Worm (Caenorhabditis elegans) whole organism, dauer: ENCODE results near the gene C07E3.3.

Experiments used
- unc-62 ChIP-seq: sonication (generic microtip); optimal IDR thresholded peaks from 2 replicates; lab custom pipeline; 2017; ENCODE audit warnings: missing biosample characterization, missing genetic modification reagents, missing genetic modification characterization

C07E3.3 gene

DNA sequence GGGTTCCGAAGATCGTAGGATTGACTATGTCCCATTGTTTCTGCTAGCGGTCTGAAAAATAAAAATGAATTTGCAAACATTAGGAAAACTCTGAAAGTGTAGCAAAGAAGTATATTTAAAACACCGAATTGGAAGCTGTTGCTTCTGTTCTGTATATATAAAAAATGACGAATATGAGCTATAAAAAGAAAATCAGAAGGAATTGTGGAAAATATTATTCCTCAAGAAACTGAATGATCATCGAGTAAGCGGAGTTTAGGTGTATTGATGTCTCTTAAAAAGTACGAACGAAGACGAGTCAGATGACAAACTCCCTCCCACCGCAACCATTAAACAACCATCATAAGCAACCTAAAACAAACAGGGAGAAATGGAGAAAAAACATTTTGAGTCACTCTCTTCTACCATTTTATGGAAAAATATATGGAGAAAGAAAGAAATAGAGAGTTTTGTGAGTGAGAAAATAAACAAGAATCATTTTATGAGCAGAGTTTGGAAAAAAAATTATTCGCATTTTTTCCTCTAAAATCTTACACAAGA is at the start of gene C07E3.3:
TSS of gene C07E3.3 (minus strand) at position 51 of the 540 bp plus-strand sequence.
- no peak for TF ChIP-seq unc-62 (GFP tag; lab: Kevin White, UChicago)

DNA sequence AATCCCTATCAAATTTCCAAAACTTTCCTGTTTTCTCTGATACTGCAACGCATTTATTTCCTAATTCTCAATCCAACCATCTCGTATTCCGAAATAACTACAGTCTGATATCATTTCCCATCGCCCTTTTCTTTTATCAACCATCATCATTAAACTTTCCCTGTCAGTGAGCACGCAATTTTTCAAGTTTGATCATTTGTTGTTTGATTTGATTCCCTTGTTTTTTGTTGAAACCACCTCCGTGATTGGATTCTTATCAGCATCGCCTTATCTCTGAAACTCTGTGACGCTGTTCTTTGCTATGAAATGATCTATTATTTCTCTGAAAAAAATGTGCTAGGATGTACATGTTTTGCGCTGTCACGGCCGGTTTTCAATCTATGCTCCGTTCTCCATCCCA is 45.7 kb upstream of the C07E3.3 start:
- TF ChIP-seq unc-62 (GFP tag; lab: Kevin White, UChicago) = no peak

DNA sequence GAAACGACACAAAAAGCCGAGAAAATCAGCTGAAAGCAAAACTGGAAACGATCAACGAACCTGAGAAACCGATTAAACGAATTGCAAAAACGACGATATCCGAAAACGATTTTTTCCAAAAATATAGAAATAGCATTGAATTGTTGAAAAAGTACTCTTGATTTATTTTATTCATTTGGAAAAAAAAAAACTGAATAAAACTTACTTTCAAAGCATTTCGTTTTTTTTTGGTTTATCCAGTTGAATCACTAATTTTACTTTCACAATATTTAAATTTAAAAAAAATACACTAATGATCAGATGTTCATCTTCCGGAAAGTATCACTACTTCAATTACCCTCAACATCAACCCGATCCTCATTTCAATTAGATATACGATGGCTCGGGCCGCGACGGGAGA is 39.3 kb upstream of the C07E3.3 start, which contains the start of gene T09F3.5:
TSS of gene T09F3.5 (plus strand) at position 301 of the 400 bp plus-strand sequence.
- TF ChIP-seq unc-62 (GFP tag; lab: Kevin White, UChicago) = no peak

DNA sequence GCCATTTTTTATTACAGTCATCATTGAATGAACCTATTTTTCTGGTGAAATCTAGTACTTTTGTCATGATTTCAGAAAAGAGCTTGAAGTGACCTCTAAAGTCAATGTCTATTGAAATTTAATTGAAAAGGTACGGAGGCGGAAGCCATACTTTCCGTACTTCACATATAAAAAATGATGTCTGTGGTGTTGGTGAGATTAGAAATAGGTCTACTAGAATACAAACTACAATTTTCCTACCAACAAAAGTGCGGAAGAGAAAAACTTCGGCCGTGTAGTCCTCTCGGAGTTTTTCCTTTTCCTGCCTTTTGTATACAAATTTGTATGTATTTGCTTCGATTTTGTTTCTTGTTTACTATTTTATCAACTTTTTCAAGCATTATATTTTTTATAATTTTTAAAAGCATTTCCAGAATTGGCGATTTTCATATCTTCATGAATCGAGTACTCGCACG is 38.0 kb upstream of the C07E3.3 start, which contains the start of gene T09F3.4:
TSS of gene T09F3.4 (plus strand) at position 405 of the 455 bp plus-strand sequence.
- TF ChIP-seq unc-62 (GFP tag; lab: Kevin White, UChicago) = no peak

DNA sequence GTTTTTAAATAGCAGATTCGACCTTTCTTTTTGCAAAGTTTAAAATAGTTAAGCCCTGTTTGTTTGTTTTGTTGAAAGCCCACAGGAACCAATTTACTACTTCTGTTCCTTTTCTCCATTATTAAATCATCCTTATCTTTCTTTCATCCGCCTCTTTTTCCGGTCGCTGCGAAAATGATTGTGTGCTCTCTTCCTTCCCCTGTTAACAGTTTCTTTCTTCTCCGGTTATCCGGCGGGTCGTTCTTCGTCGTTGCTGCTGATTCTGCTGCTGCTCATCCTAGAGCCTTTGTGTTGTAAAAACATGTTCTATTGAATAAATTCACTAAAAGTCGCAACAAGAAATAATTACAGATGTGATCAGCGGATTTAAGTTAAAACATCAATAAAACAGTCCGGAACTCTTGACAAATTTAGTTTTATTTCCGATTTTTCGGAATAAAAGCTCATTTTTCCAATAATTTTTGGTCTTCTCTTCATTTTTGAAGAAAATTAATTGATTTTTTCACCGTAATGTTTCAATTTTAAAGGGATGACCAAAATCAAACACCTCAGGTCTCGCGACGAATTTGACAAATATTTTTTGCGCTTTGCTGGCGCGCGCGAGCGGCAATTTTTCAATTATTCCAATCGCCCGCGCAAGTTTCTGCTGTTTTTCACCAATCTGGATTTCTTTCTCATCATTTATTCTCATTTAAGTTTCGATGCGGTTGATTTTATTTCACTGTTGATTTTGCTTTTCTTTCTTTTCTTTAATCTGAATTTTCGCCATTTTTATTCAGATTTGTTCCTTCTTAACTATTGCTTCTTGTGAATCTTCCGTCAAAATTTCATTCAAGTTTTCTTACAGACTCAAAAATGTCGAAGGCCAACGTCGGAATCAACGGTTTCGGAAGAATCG is 36.2 kb upstream of the C07E3.3 start, which contains the start of gene gpd-1:
TSS of gene gpd-1 (plus strand) at position 848 of the 898 bp plus-strand sequence.
- TF ChIP-seq unc-62 (GFP tag; lab: Kevin White, UChicago) = no peak

DNA sequence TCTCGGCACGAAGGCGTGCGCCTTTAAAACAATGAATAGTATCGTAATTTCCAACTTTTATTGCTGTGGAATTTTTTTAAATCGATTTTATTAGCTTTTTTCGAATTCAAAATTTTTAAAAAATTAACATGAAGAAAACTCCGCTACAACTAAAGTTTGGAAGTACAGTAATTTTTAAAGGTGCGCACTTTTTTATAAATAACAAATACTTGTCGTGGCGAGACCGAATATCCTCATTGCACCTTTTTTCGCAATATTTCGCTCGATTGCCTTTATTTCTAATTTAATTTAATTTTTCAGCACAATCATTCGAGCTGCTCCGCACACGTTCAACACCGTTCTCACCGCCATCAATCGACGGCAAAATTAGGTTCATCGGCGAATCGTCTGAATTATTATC is 33.5 kb upstream of the C07E3.3 start, which contains the start of the genes T09F3.2 and T09F3.7:
TSS of gene T09F3.2 (plus strand) at position 301 of the 400 bp plus-strand sequence.
TSS of gene T09F3.7 (plus strand) at position 315 of the 400 bp plus-strand sequence.
- no peak for TF ChIP-seq unc-62 (GFP tag; lab: Kevin White, UChicago)

DNA sequence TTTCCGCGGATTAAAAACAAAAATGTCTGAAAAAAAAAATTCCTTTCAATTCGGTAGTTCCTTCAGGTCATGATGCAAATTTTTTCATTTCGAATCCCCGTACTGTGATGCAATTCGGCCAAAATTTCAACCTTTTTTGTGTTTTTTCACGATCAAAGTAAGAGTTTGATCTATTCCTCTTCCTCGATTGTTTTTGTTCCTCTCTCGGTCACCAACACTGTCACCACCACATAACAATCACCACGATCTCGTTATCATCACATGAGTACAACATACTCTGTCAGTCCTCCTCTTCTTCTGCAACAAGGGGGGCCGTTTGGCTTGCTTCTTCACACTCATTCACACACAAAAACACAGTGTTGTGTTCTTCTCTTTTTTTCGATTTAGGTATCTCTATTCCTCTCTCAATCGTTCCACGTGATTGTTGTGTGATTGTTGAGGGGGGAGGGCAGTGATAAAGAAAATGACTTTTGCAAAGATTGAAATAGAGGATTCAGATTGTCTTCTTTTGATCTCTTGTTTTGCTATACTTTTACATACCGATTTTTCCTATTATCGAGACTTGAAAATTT is 33.0 kb upstream of the C07E3.3 start:
- no peak for TF ChIP-seq unc-62 (GFP tag; lab: Kevin White, UChicago)

DNA sequence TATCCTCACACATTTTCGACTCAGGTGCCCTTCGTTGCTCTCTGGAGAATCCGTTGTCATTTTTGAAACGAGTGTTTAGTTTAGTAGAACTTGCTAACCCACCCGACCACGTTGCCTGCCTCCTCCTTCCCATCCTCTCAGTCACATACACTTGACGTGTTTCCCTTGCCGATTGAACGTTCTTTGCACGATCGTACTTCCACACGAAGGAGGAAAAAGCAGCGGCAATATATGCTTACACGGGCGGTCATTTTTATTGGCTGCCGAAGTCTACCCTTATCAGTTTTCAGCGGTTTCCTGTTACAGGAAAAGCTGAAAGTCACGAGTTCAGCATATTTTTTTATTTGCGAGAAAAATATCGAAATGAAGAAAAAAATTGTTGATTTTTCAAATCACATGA is 32.5 kb upstream of the C07E3.3 start:
- no peak for TF ChIP-seq unc-62 (GFP tag; lab: Kevin White, UChicago)

DNA sequence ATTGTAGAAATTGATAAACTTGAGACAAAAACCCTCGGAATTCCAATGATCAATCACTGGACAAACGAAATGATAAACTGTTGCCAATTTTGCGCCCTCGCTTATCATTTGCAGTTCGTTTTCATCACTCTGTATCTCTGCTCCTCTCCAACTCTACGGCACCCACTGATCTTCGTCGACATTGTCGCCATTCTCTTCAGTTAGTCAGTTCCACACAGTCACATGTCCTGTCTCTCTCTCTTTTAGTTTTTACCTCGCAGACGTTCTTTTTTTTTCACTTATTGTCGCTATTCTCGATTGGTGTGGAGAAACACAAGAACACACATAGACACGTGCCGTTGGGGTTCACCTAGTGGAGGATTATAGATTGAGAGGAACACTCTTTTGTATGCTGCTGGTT is 31.7 kb upstream of the C07E3.3 start:
- no peak for TF ChIP-seq unc-62 (GFP tag; lab: Kevin White, UChicago)

DNA sequence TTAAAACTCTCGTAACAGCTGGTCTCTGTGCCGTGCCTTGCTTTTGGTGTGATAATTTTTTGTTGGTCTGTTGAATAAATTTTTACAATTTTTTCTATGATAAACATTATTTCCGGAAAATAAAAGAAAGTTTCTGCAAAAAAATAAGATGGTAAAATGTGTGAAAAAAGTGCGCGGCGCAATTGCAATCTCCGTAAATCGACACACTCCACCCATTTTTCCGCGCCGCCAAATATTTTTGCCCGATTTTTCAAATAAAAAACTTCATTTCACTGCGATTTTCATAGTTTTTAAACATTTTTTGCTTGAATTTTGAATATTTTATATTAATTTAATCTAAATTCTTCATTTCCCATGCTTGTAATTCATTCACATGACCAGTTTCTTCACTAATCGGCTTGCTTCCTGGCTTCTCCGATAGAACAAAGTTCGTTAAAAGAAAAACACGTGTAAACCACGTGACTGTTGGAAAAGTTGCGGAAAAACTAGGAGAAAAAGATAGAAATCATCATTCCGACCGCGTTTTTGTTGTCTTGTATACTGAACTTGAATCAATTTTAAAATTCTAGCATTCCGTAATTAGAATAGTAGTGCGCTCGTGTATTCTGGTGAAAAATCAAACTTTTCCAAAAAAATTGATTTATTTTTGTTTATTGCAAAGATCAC is 30.9 kb upstream of the C07E3.3 start:
- no peak for TF ChIP-seq unc-62 (GFP tag; lab: Kevin White, UChicago)

DNA sequence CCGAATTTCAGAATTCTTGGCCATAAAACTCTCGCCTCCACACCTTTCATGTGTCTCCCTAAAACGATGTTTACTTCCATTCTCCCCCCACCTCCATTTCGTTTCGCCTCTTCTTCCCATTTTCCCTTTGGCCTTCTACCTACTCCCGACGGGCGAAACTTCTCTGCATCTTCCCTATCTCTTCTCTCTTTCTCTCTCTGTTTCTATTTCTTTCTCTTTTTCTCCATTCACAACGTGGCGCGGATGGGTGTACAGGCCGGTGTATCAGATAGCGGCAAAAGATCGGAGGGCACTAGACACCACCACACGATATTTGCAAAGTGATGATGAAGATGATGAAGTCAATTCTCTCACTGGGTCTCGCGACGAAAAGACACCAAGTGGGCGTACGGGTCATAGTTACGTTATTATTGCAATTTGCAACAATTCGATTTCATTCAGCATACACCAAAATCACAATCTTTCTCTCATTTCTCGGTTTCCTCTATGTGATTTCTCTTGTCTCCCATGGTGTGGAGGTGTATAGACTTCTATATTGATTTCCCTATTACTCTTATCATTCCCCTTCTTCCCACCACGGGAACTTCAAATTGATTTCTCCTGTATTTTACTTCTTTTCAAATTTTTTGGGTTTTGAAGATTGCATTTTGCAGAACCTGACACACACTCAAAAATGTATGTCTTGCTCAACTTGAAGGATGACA is 27.5 kb upstream of the C07E3.3 start, which contains the start of gene ztf-27:
TSS of gene ztf-27 (plus strand) at position 654 of the 704 bp plus-strand sequence.
- TF ChIP-seq unc-62 (GFP tag; lab: Kevin White, UChicago) = no peak

DNA sequence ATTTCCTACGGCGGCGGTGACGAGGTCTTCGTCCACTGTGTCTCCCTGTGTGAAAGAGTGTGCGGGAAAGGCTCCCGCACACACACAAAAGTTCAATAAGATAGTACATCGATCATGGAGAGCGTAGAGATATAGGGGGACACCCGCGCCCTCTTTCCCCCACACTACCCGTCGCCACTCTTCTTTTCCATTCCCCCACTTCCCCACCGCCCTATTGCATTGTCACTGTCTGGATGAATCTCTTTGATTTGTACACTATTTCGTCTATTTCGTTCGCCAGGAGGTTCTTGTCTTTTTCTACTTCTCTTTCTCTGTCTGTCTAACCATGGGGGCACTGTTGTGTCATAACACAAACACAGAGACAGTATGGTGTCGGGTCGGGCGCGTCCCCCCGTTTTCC is 24.9 kb upstream of the C07E3.3 start:
- TF ChIP-seq unc-62 (GFP tag; lab: Kevin White, UChicago) = no peak

DNA sequence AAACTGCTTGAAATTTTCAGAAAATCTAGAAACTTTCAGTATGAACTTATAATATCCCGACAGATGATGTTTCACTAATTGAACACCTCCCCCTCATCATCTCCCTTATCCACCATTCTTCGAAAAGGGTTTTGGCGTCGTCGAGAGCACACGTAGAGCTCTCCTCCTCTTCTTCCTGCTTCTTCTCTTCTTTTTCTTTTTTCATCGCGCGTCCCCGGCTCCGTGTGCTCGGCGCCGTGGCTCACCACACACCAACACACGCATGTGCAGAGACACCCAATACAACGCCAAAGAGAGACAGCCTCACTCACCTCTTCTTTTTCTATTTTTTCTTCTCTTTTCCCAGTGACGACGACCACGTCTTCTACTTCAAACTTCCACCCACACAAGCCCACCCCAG is 22.2 kb upstream of the C07E3.3 start:
- no peak for TF ChIP-seq unc-62 (GFP tag; lab: Kevin White, UChicago)

DNA sequence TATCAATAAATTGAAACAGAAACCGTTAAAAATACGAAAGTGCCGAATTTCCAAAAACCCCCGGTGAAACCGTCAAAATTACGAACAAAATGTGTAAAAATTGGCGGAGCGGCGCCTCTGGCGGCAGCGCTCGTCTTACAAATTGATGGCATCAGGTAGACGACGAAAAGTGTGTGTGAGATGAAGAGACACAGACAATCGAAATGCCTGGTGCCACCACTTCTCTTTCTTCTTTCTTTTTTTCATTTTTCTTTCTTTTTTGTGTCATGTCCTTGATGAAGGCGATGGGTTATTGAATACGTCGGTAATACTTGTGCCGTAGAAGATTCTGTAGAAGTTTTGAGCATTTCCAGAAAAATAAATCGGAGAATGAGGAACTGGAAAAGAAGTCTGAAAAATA is 20.6 kb upstream of the C07E3.3 start:
- TF ChIP-seq unc-62 (GFP tag; lab: Kevin White, UChicago) = no peak

DNA sequence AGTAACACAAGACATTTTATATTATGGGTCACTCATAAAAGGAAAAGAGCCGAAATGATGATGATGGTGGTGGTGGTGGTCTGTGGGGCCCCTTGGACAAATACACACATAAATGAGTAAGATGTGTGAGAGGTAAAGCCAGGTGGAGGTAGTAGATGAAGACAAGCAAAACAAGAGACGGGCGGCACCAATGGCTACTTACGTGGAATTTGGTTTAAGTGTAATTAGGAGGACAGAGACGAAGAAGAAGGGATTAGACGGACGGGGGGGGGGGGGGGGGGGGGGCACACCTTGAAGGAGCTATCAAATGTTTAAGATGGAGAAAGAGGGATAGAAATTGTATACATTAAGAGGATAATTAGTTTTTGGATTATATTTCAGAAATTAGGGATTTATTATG is 17.5 kb upstream of the C07E3.3 start:
- TF ChIP-seq unc-62 (GFP tag; lab: Kevin White, UChicago) = no peak
